Fruit fly (Drosophila melanogaster) whole organism, embryonic: Measurements from ENCODE around the gene CG2889.

Experiments
- Aef1 ChIP-seq: fragments of 200-800 bp; sonication (Bioruptor generic); IDR thresholded peaks from 3 replicates; pipeline ENCODE4 v1.3.6; 2022; ENCODE audit warnings: missing biosample characterization, missing genetic modification characterization
- C15 ChIP-seq: fragments of 200-800 bp; sonication (Bioruptor generic); IDR thresholded peaks from 3 replicates; pipeline ENCODE4 v1.3.6; 2022; ENCODE audit warnings: missing biosample characterization, missing genetic modification characterization
- CG1024 ChIP-seq: fragments of 200-800 bp; sonication (Bioruptor generic); IDR thresholded peaks from 2 replicates; pipeline ENCODE4 v1.3.6; 2022; ENCODE audit warnings: missing biosample characterization, missing genetic modification characterization
- CG10321 ChIP-seq: fragments of 200-800 bp; sonication (Bioruptor generic); IDR thresholded peaks from 2 replicates; pipeline ENCODE4 v1.3.6; 2022; ENCODE audit warnings: missing biosample characterization, missing genetic modification characterization
- CG12236 ChIP-seq: fragments of 200-800 bp; sonication (Bioruptor generic); optimal IDR thresholded peaks from 2 replicates; lab custom pipeline; 2016; ENCODE audit warnings: missing biosample characterization, missing genetic modification characterization
- CG13424 ChIP-seq: fragments of 200-800 bp; sonication (Bioruptor generic); optimal IDR thresholded peaks from 2 replicates; lab custom pipeline; 2019; ENCODE audit warnings: missing biosample characterization, mild to moderate bottlenecking, missing genetic modification characterization, moderate library complexity
- CG14710 ChIP-seq: fragments of 200-800 bp; sonication (Bioruptor generic); optimal IDR thresholded peaks from 3 replicates; lab custom pipeline; 2019; ENCODE audit warnings: missing biosample characterization, mild to moderate bottlenecking, missing genetic modification characterization, moderate library complexity
- CG15479 ChIP-seq: fragments of 200-800 bp; sonication (Bioruptor generic); optimal IDR thresholded peaks from 3 replicates; lab custom pipeline; 2019; ENCODE audit warnings: missing biosample characterization, mild to moderate bottlenecking, missing genetic modification characterization, moderate library complexity
- CG17359 ChIP-seq: fragments of 200-800 bp; sonication (Bioruptor generic); optimal IDR thresholded peaks from 3 replicates; lab custom pipeline; 2018; ENCODE audit warnings: missing biosample characterization, mild to moderate bottlenecking, missing genetic modification characterization, moderate library complexity
- CG18476 ChIP-seq: fragments of 200-800 bp; sonication (Bioruptor generic); optimal IDR thresholded peaks from 2 replicates; lab custom pipeline; 2016; ENCODE audit warnings: missing biosample characterization, mild to moderate bottlenecking, missing genetic modification characterization
- CG2120 ChIP-seq: fragments of 200-800 bp; sonication (Bioruptor generic); optimal IDR thresholded peaks from 3 replicates; lab custom pipeline; 2016; ENCODE audit warnings: missing biosample characterization, missing genetic modification characterization
- CG32772 ChIP-seq: fragments of 200-800 bp; sonication (Bioruptor generic); IDR thresholded peaks from 2 replicates; pipeline ENCODE4 v1.3.6; 2022; ENCODE audit warnings: missing biosample characterization, missing genetic modification characterization
- CG4360 ChIP-seq: fragments of 200-800 bp; sonication (Bioruptor generic); IDR thresholded peaks from 2 replicates; pipeline ENCODE4 v1.3.6; 2022; ENCODE audit warnings: missing biosample characterization, missing genetic modification characterization
- CG5180 ChIP-seq: fragments of 200-800 bp; sonication (Bioruptor generic); optimal IDR thresholded peaks from 3 replicates; lab custom pipeline; 2017; ENCODE audit warnings: missing biosample characterization, missing genetic modification characterization, mild to moderate bottlenecking, moderate library complexity, missing genetic modification reagents
- CG5245 ChIP-seq: fragments of 200-800 bp; sonication (Bioruptor generic); optimal IDR thresholded peaks from 3 replicates; lab custom pipeline; 2016; ENCODE audit warnings: missing biosample characterization, missing genetic modification characterization
- CG8290 ChIP-seq, 3 experiments: fragments of 200-800 bp; sonication (Bioruptor generic); optimal IDR thresholded peaks; 2 replicates each; lab custom pipeline; 2016 to 2019; ENCODE audit warnings: missing biosample characterization in 3 of 3, missing genetic modification characterization in 3 of 3, mild to moderate bottlenecking in 2 of 3, moderate library complexity in 1 of 3
- CG9797 ChIP-seq: fragments of 200-800 bp; sonication (Bioruptor generic); optimal IDR thresholded peaks from 3 replicates; lab custom pipeline; 2018; ENCODE audit warnings: missing biosample characterization, mild to moderate bottlenecking, missing genetic modification characterization
- CG9876 ChIP-seq: fragments of 200-800 bp; sonication (Bioruptor generic); optimal IDR thresholded peaks from 2 replicates; lab custom pipeline; 2016; ENCODE audit warnings: missing biosample characterization, missing genetic modification characterization
- CTCF ChIP-seq: fragments of 200-800 bp; sonication (Bioruptor generic); optimal IDR thresholded peaks from 2 replicates; lab custom pipeline; 2017; ENCODE audit warnings: missing biosample characterization, mild to moderate bottlenecking, missing genetic modification characterization, moderate library complexity
- CoRest ChIP-seq: fragments of 200-800 bp; sonication (Bioruptor generic); optimal IDR thresholded peaks from 3 replicates; lab custom pipeline; 2018; ENCODE audit warnings: missing biosample characterization, mild to moderate bottlenecking, missing genetic modification characterization, moderate library complexity
- HLH54F ChIP-seq: fragments of 200-800 bp; sonication (Bioruptor generic); optimal IDR thresholded peaks from 3 replicates; lab custom pipeline; 2016; ENCODE audit warnings: missing biosample characterization, missing genetic modification characterization
- HmgZ ChIP-seq: fragments of 200-800 bp; sonication (Bioruptor generic); optimal IDR thresholded peaks from 2 replicates; lab custom pipeline; 2018; ENCODE audit warnings: missing biosample characterization, mild to moderate bottlenecking, missing genetic modification characterization
- Hr3 ChIP-seq: fragments of 200-800 bp; sonication (Bioruptor generic); optimal IDR thresholded peaks from 3 replicates; lab custom pipeline; 2016; ENCODE audit warnings: missing biosample characterization, missing genetic modification characterization
- Hr39 ChIP-seq: fragments of >200 bp; optimal IDR thresholded peaks from 2 replicates; lab custom pipeline; 2017
- Hr51 ChIP-seq, 2 experiments: fragments of 200-800 bp; sonication (Bioruptor generic); optimal IDR thresholded peaks; 2 replicates in 1 of 2; 3 replicates in 1 of 2; lab custom pipeline; 2016 to 2018; ENCODE audit warnings: missing biosample characterization in 2 of 2, missing genetic modification characterization in 2 of 2, mild to moderate bottlenecking in 1 of 2, moderate library complexity in 1 of 2
- Nf-YA ChIP-seq: fragments of 200-800 bp; sonication (Bioruptor generic); IDR thresholded peaks from 2 replicates; pipeline ENCODE4 v1.3.6; 2022; ENCODE audit warnings: missing biosample characterization, missing genetic modification characterization
- Nf-YB ChIP-seq: fragments of 200-800 bp; sonication (Bioruptor generic); optimal IDR thresholded peaks from 3 replicates; lab custom pipeline; 2019; ENCODE audit warnings: missing biosample characterization, mild to moderate bottlenecking, missing genetic modification characterization, moderate library complexity
- Ptx1 ChIP-seq: fragments of 200-800 bp; sonication (Bioruptor generic); IDR thresholded peaks from 2 replicates; pipeline ENCODE4 v1.3.6; 2022; ENCODE audit warnings: missing biosample characterization, missing genetic modification characterization
- Side ChIP-seq: fragments of 200-800 bp; sonication (Bioruptor generic); optimal IDR thresholded peaks from 2 replicates; lab custom pipeline; 2016; ENCODE audit warnings: missing biosample characterization, missing genetic modification characterization
- Taf1 ChIP-seq: fragments of 200-800 bp; sonication (Bioruptor generic); IDR thresholded peaks from 2 replicates; pipeline ENCODE4 v1.3.6; 2022; ENCODE audit warnings: missing biosample characterization, missing genetic modification characterization
- YL-1 ChIP-seq: fragments of 200-800 bp; sonication (Bioruptor generic); optimal IDR thresholded peaks from 3 replicates; lab custom pipeline; 2017; ENCODE audit warnings: missing biosample characterization, mild to moderate bottlenecking, missing genetic modification characterization
- ara ChIP-seq: fragments of 200-800 bp; sonication (Bioruptor generic); IDR thresholded peaks from 2 replicates; pipeline ENCODE4 v1.3.6; 2022; ENCODE audit warnings: missing biosample characterization, missing genetic modification characterization
- cas ChIP-seq: fragments of 200-800 bp; sonication (Bioruptor generic); IDR thresholded peaks from 2 replicates; pipeline ENCODE4 v1.3.6; 2022; ENCODE audit warnings: missing biosample characterization, missing genetic modification characterization
- chif ChIP-seq, 2 experiments: fragments of 200-800 bp; sonication (Bioruptor generic); optimal IDR thresholded peaks; 3 replicates each; lab custom pipeline; 2016; ENCODE audit warnings: missing biosample characterization in 2 of 2, missing genetic modification characterization in 2 of 2
- crc ChIP-seq: fragments of 200-800 bp; sonication (Bioruptor generic); optimal IDR thresholded peaks from 2 replicates; lab custom pipeline; 2016; ENCODE audit warnings: missing biosample characterization, missing genetic modification characterization
- dati ChIP-seq: fragments of 200-800 bp; sonication (Bioruptor generic); IDR thresholded peaks from 2 replicates; pipeline ENCODE4 v1.3.6; 2022; ENCODE audit warnings: missing biosample characterization, missing genetic modification characterization
- emc ChIP-seq: fragments of 200-800 bp; sonication (Bioruptor generic); optimal IDR thresholded peaks from 2 replicates; lab custom pipeline; 2016; ENCODE audit warnings: missing biosample characterization, missing genetic modification characterization
- gsb ChIP-seq: fragments of 200-800 bp; sonication (Bioruptor generic); IDR thresholded peaks from 2 replicates; pipeline ENCODE4 v1.3.6; 2022; ENCODE audit warnings: missing biosample characterization, missing genetic modification characterization
- nerfin-1 ChIP-seq: fragments of 200-800 bp; sonication (Bioruptor generic); optimal IDR thresholded peaks from 3 replicates; lab custom pipeline; 2019; ENCODE audit warnings: missing biosample characterization, mild to moderate bottlenecking, missing genetic modification characterization, moderate library complexity
- nerfin-2 ChIP-seq: fragments of 200-800 bp; sonication (Bioruptor generic); IDR thresholded peaks from 2 replicates; pipeline ENCODE4 v1.3.6; 2022; ENCODE audit warnings: missing biosample characterization, missing genetic modification characterization; ENCODE audit not compliant: partially characterized antibody
- p53 ChIP-seq: fragments of 200-800 bp; sonication (Bioruptor generic); optimal IDR thresholded peaks from 2 replicates; lab custom pipeline; 2016; ENCODE audit warnings: missing biosample characterization, missing genetic modification characterization
- pnt ChIP-seq: fragments of 200-800 bp; sonication (Bioruptor generic); optimal IDR thresholded peaks from 3 replicates; lab custom pipeline; 2016; ENCODE audit warnings: missing biosample characterization, missing genetic modification characterization
- repo ChIP-seq: fragments of 200-800 bp; sonication (Bioruptor generic); optimal IDR thresholded peaks from 2 replicates; lab custom pipeline; 2016; ENCODE audit warnings: missing biosample characterization, missing genetic modification characterization
- run ChIP-seq: fragments of 200-800 bp; sonication (Bioruptor generic); optimal IDR thresholded peaks from 3 replicates; lab custom pipeline; 2018; ENCODE audit warnings: missing biosample characterization, mild to moderate bottlenecking, missing genetic modification characterization
- sens-2 ChIP-seq: fragments of 200-800 bp; sonication (Bioruptor generic); IDR thresholded peaks from 2 replicates; pipeline ENCODE4 v1.3.6; 2022; ENCODE audit warnings: missing biosample characterization, missing genetic modification characterization
- slou ChIP-seq: fragments of 200-800 bp; sonication (Bioruptor generic); optimal IDR thresholded peaks from 3 replicates; lab custom pipeline; 2016; ENCODE audit warnings: missing biosample characterization, missing genetic modification characterization
- sna ChIP-seq: fragments of 200-800 bp; sonication (Bioruptor generic); IDR thresholded peaks from 2 replicates; pipeline ENCODE4 v1.3.6; 2022; ENCODE audit warnings: missing biosample characterization, missing genetic modification characterization; ENCODE audit not compliant: partially characterized antibody
- sqz ChIP-seq: fragments of 200-800 bp; sonication (Bioruptor generic); optimal IDR thresholded peaks from 3 replicates; lab custom pipeline; 2018; ENCODE audit warnings: missing biosample characterization, mild to moderate bottlenecking, missing genetic modification characterization
- tup ChIP-seq: fragments of 200-800 bp; sonication (Bioruptor generic); optimal IDR thresholded peaks from 2 replicates; lab custom pipeline; 2016; ENCODE audit warnings: missing biosample characterization, mild to moderate bottlenecking, missing genetic modification characterization, moderate library complexity
- wek ChIP-seq: fragments of 200-800 bp; sonication (Bioruptor generic); optimal IDR thresholded peaks from 3 replicates; lab custom pipeline; 2018; ENCODE audit warnings: missing biosample characterization, mild to moderate bottlenecking, missing genetic modification characterization, moderate library complexity
- zen ChIP-seq: fragments of 200-800 bp; sonication (Bioruptor generic); optimal IDR thresholded peaks from 3 replicates; lab custom pipeline; 2018; ENCODE audit warnings: missing biosample characterization, mild to moderate bottlenecking, missing genetic modification characterization, moderate library complexity

The CG2889 gene

dm6 chrX:10463056-10463710, 10.6 kb upstream of the CG2889 start (continued):
- TF ChIP-seq zen (tag; lab: Kevin White, UChicago) (peak; percentile 32), pnt (GFP tag; lab: Kevin White, UChicago) (peak; percentile 20), sens-2 (no peak), slou (no peak), ara (GFP tag; lab: Robert Waterston, UW) (no peak), CG10321 (GFP tag; lab: Robert Waterston, UW) (peak; percentile 63; the same call in 1 of the 2 replicates), CG2120 (GFP tag; lab: Kevin White, UChicago) (peak; percentile 28), C15 (no peak), Hr3 (GFP tag; lab: Kevin White, UChicago) (no peak), dati (GFP tag; lab: Robert Waterston, UW) (no peak), CG1024 (GFP tag; lab: Robert Waterston, UW) (no peak), Hr51 (GFP tag; optimal IDR thresholded peaks at IDR 0.05; lab: Kevin White, UChicago) (no peak), CG9876 (GFP tag; lab: Kevin White, UChicago) (no peak), CG4360 (no peak), YL-1 (GFP tag; lab: Kevin White, UChicago) (peak; percentile 28), tup (GFP tag; lab: Kevin White, UChicago) (no peak), sqz (no peak), wek (GFP tag; lab: Kevin White, UChicago) (no peak), HLH54F (GFP tag; lab: Kevin White, UChicago) (no peak), nerfin-2 (peak; percentile 55; the same call in 1 of the 2 replicates), cas (no peak), Side (GFP tag; lab: Kevin White, UChicago) (peak; percentile 12), HmgZ (tag; lab: Kevin White, UChicago) (peak; percentile 38), Aef1 (GFP tag; lab: Robert Waterston, UW) (no peak), Nf-YA (GFP tag; lab: Robert Waterston, UW) (no peak), chif (GFP tag; optimal IDR thresholded peaks at IDR 0.05; lab: Kevin White, UChicago) (no peak), CG13424 (no peak), CTCF (peak; percentile 24), Ptx1 (GFP tag; lab: Robert Waterston, UW) (no peak), repo (no peak), CoRest (tag; lab: Kevin White, UChicago) (peak; percentile 45), emc (GFP tag; lab: Kevin White, UChicago) (no peak), Hr39 (lab: Kevin White, UChicago) (no peak), CG32772 (no peak), crc (GFP tag; lab: Kevin White, UChicago) (no peak), CG9797 (no peak), CG5245 (GFP tag; lab: Kevin White, UChicago) (no peak), run (tag; lab: Kevin White, UChicago) (no peak), Taf1 (no peak), CG14710 (tag; lab: Kevin White, UChicago) (peak; percentile 26), CG15479 (GFP tag; lab: Kevin White, UChicago) (peak; percentile 3), CG5180 (GFP tag; lab: Kevin White, UChicago) (no peak), Nf-YB (GFP tag; lab: Kevin White, UChicago) (no peak), CG17359 (tag; lab: Kevin White, UChicago) (no peak), CG18476 (no peak), sna (no peak), nerfin-1 (tag; lab: Kevin White, UChicago) (no peak), p53 (GFP tag; lab: Kevin White, UChicago) (no peak), gsb (GFP tag; lab: Robert Waterston, UW) (no peak), CG8290 (GFP tag; optimal IDR thresholded peaks at IDR 0.05; lab: Kevin White, UChicago) (peak; percentile 28), CG8290 (tag; optimal IDR thresholded peaks at IDR 0.05; lab: Kevin White, UChicago) (peak in 1 of 2 experiments; percentile 28), CG12236 (GFP tag; lab: Kevin White, UChicago) (no peak)
